Fruit fly (Drosophila melanogaster) Kc167 (cell line): Measurements from ENCODE around the gene beta4GalNAcTB.

ENCODE experiments used
- h ChIP-seq: fragments of >200 bp; optimal IDR thresholded peaks from 3 replicates; lab custom pipeline; 2018; ENCODE audit warnings: missing external identifiers
- psq ChIP-seq: fragments of >200 bp; optimal IDR thresholded peaks from 2 replicates; lab custom pipeline; 2017; ENCODE audit warnings: missing external identifiers

DNA sequence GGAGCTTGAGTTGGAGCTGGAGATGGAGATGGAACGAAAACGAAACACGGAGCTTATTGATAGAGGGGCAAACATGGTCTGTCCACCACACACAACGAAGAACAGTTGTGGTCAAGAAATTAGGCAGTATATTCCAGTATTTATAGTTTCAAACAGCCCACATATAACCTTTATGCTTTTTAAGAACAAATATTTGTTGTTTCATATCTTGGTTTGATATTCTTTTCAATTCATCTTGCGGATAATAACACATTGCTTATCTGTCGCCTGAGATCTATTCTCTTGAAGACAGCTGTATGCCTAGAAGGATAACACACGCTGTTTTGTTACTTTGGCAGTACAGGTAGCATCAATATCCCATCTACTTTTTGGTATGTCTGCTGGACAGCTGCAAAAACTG is 39.0 kb upstream of the beta4GalNAcTB start:
- no peak for TF ChIP-seq psq (lab: Kevin White, UChicago)
- no peak for TF ChIP-seq h (lab: Kevin White, UChicago)
